Worm (Caenorhabditis elegans): Measurements from ENCODE around the gene spdl-1.

ce11 chrII:7808153-7808552 lies 26.8 kb downstream of the spdl-1 start:
- no peak for TF ChIP-seq unc-130 (GFP tag; optimal IDR thresholded peaks at IDR 0.05)
- TF ChIP-seq ama-1 (optimal IDR thresholded peaks at IDR 0.05), result no peak
- TF ChIP-seq ama-1 (GFP tag; optimal IDR thresholded peaks at IDR 0.05), result no peak
- TF ChIP-seq C06A6.2 (GFP tag; conservative IDR thresholded peaks at IDR 0.05), result no peak
